Fruit fly (Drosophila melanogaster): ENCODE measurements around the gene RasGAP1.

DNA sequence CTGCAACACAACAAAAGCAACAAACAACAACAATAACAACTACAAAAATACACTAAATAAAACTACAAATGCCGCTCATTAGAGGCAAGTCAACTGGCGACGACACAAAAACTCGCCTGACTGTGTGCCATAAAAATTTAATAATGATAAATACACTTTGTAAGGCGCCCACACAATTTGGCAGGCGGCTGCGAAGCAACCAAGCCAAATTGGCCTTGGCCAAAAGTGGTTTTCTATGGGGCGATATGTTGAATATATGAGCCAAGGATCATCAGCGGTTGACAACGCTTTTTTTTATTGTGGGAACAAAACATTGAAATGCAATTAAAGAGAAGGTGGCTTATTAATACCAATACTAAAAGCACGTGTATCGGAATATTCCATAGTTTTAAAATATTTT is 5.0 kb downstream of the RasGAP1 start:
- TF ChIP-seq salr (GFP tag; optimal IDR thresholded peaks at IDR 0.05) (no peak), Gug (GFP tag; IDR thresholded peaks at IDR 0.05) (no peak), CG32006 (GFP tag; optimal IDR thresholded peaks at IDR 0.05) (no peak), Blimp-1 (GFP tag; optimal IDR thresholded peaks at IDR 0.05) (no peak), CG11762 (GFP tag; optimal IDR thresholded peaks at IDR 0.05; ENCODE audit: insufficient read depth) (no peak), CG8319 (GFP tag; optimal IDR thresholded peaks at IDR 0.05) (no peak), CG31627 (GFP tag; optimal IDR thresholded peaks at IDR 0.05) (no peak), Hr39 (GFP tag; optimal IDR thresholded peaks at IDR 0.05) (no peak)

Measured in whole organism, prepupa.